Worm (Caenorhabditis elegans): ENCODE results near the gene T19B10.2.

ce11 chrV:11199497-11199896 is 21.6 kb upstream of the T19B10.2 start:
- no peak for TF ChIP-seq ceh-13 (GFP tag; optimal IDR thresholded peaks at IDR 0.05)
- no peak for TF ChIP-seq B0310.2 (tag; optimal IDR thresholded peaks at IDR 0.05)
- no peak for TF ChIP-seq ama-1 (optimal IDR thresholded peaks at IDR 0.05)
- TF ChIP-seq tbx-37 (GFP tag; conservative IDR thresholded peaks at IDR 0.05) = no peak
- TF ChIP-seq flt-1 (GFP tag; IDR thresholded peaks at IDR 0.05) = no peak
- TF ChIP-seq ets-7 (tag; optimal IDR thresholded peaks at IDR 0.05) = no peak
- no peak for TF ChIP-seq tbx-11 (GFP tag; IDR thresholded peaks at IDR 0.05)
- TF ChIP-seq hmbx-1 (tag; optimal IDR thresholded peaks at IDR 0.05) = no peak
- TF ChIP-seq ceh-36 (tag; optimal IDR thresholded peaks at IDR 0.05) = no peak
- TF ChIP-seq sea-1 (GFP tag; conservative IDR thresholded peaks at IDR 0.05) = no peak
- TF ChIP-seq hmg-4 (GFP tag; optimal IDR thresholded peaks at IDR 0.05) = no peak
- TF ChIP-seq hnd-1 (tag; optimal IDR thresholded peaks at IDR 0.05) = no peak
- TF ChIP-seq scrt-1 (GFP tag; IDR thresholded peaks at IDR 0.05) = no peak
- TF ChIP-seq pes-1 (GFP tag; IDR thresholded peaks at IDR 0.05) = no peak

Data from whole organism, early embryonic.